Fruit fly (Drosophila melanogaster) whole organism, pupa: ENCODE results near the gene AsnS.

Experiments
- CG10348 ChIP-seq: fragments of 200-800 bp; sonication (Bioruptor generic); IDR thresholded peaks from 2 replicates; pipeline ENCODE4 v1.3.6; 2022; ENCODE audit warnings: missing biosample characterization, missing genetic modification characterization
- CG12605 ChIP-seq: fragments of 200-800 bp; sonication (Bioruptor generic); IDR thresholded peaks from 2 replicates; pipeline ENCODE4 v1.3.6; 2022; ENCODE audit warnings: missing biosample characterization, missing genetic modification characterization
- CG14655 ChIP-seq: fragments of 200-800 bp; sonication (Bioruptor generic); optimal IDR thresholded peaks from 3 replicates; lab custom pipeline; 2017; ENCODE audit warnings: mild to moderate bottlenecking, missing biosample characterization, missing genetic modification reagents, missing genetic modification characterization
- CG15710 ChIP-seq: fragments of 200-800 bp; sonication (Bioruptor generic); optimal IDR thresholded peaks from 2 replicates; lab custom pipeline; 2018; ENCODE audit warnings: missing biosample characterization, mild to moderate bottlenecking, missing genetic modification characterization, moderate library complexity
- CG17806 ChIP-seq: fragments of 200-800 bp; sonication (Bioruptor generic); optimal IDR thresholded peaks from 2 replicates; lab custom pipeline; 2018; ENCODE audit warnings: missing biosample characterization, mild to moderate bottlenecking, missing genetic modification characterization, moderate library complexity
- CG34367 ChIP-seq: fragments of 200-800 bp; sonication (Bioruptor generic); optimal IDR thresholded peaks from 2 replicates; lab custom pipeline; 2018; ENCODE audit warnings: missing biosample characterization, mild to moderate bottlenecking, missing genetic modification characterization
- CG4496 ChIP-seq: fragments of 200-800 bp; sonication (Bioruptor generic); IDR thresholded peaks from 3 replicates; pipeline ENCODE4 v1.3.6; 2022; ENCODE audit warnings: missing biosample characterization, missing genetic modification characterization
- CG8159 ChIP-seq: fragments of 200-800 bp; sonication (Bioruptor generic); optimal IDR thresholded peaks from 3 replicates; lab custom pipeline; 2018; ENCODE audit warnings: missing biosample characterization, mild to moderate bottlenecking, missing genetic modification characterization, moderate library complexity
- CG9948 ChIP-seq: fragments of 200-800 bp; sonication (Bioruptor generic); optimal IDR thresholded peaks from 2 replicates; lab custom pipeline; 2018; ENCODE audit warnings: missing biosample characterization, mild to moderate bottlenecking, missing genetic modification characterization, moderate library complexity
- EcR ChIP-seq: fragments of 200-800 bp; sonication (Bioruptor generic); optimal IDR thresholded peaks from 3 replicates; lab custom pipeline; 2019; ENCODE audit warnings: missing biosample characterization, missing genetic modification characterization, mild to moderate bottlenecking, moderate library complexity, missing genetic modification reagents
- Ets98B ChIP-seq: fragments of 200-800 bp; sonication (Bioruptor generic); IDR thresholded peaks from 2 replicates; pipeline ENCODE4 v1.3.6; 2022; ENCODE audit warnings: missing biosample characterization, missing genetic modification characterization
- Snoo ChIP-seq: fragments of 200-800 bp; sonication (Bioruptor generic); optimal IDR thresholded peaks from 3 replicates; lab custom pipeline; 2017; ENCODE audit warnings: missing biosample characterization, mild to moderate bottlenecking, missing genetic modification characterization, inconsistent platforms
- fd96Ca ChIP-seq: fragments of 200-800 bp; sonication (Bioruptor generic); IDR thresholded peaks from 3 replicates; pipeline ENCODE4 v1.3.6; 2022; ENCODE audit warnings: missing biosample characterization, missing genetic modification characterization

dm6 chr3L:21220100-21220499 lies 47.2 kb downstream of the AsnS start, which contains the start of gene CG43219:
- TF ChIP-seq CG9948 (tag; lab: Kevin White, UChicago) (no peak), CG4496 (GFP tag; lab: Robert Waterston, UW) (0 out of 3 replicates have a peak, but pooled peaks have one; percentile 22), fd96Ca (no peak), CG10348 (no peak), CG12605 (no peak), CG34367 (tag; lab: Kevin White, UChicago) (no peak), CG8159 (tag; lab: Kevin White, UChicago) (no peak), CG14655 (GFP tag; lab: Kevin White, UChicago) (no peak), Ets98B (GFP tag; lab: Robert Waterston, UW) (no peak), CG17806 (tag; lab: Kevin White, UChicago) (no peak), CG15710 (no peak), Snoo (tag; lab: Kevin White, UChicago) (no peak), EcR (GFP tag; lab: Kevin White, UChicago) (no peak)
